Worm (Caenorhabditis elegans): Measurements from ENCODE around the gene cey-4.

cey-4 gene

ce11 chrIII:10908543-10908942 is 40.0 kb upstream of the cey-4 start:
- TF ChIP-seq hlh-1 (tag; optimal IDR thresholded peaks at IDR 0.05) (peak; percentile 6), nhr-2 (tag; optimal IDR thresholded peaks at IDR 0.05) (no peak)

ce11 chrIII:10907678-10908217 is 39.2 kb upstream of the cey-4 start:
- TF ChIP-seq ceh-83 (GFP tag; optimal IDR thresholded peaks at IDR 0.05), result no peak
- TF ChIP-seq flh-1 (GFP tag; optimal IDR thresholded peaks at IDR 0.05), result no peak
- no peak for TF ChIP-seq nhr-28 (tag; optimal IDR thresholded peaks at IDR 0.05)
- no peak for TF ChIP-seq unc-120 (tag; optimal IDR thresholded peaks at IDR 0.05; ENCODE audit: poor library complexity, severe bottlenecking)
- no peak for TF ChIP-seq bed-3 (GFP tag; optimal IDR thresholded peaks at IDR 0.05)
- no peak for TF ChIP-seq sptf-1 (tag; optimal IDR thresholded peaks at IDR 0.05)
- TF ChIP-seq ztf-11 (tag; optimal IDR thresholded peaks at IDR 0.05), result no peak
- no peak for TF ChIP-seq nhr-12 (tag; optimal IDR thresholded peaks at IDR 0.05)
- TF ChIP-seq snpc-4 (tag; optimal IDR thresholded peaks at IDR 0.05), result no peak
- no peak for TF ChIP-seq blmp-1 (tag; optimal IDR thresholded peaks at IDR 0.05)
- no peak for TF ChIP-seq elt-3 (tag; optimal IDR thresholded peaks at IDR 0.05)
- no peak for TF ChIP-seq unc-39 (tag; optimal IDR thresholded peaks at IDR 0.05)

ce11 chrIII:10906325-10906724 is 37.8 kb upstream of the cey-4 start:
- TF ChIP-seq unc-120 (tag; optimal IDR thresholded peaks at IDR 0.05; ENCODE audit: poor library complexity, severe bottlenecking) (peak; percentile 65), hlh-1 (tag; optimal IDR thresholded peaks at IDR 0.05) (peak; percentile 95), elt-3 (tag; optimal IDR thresholded peaks at IDR 0.05) (no peak)

- TF ChIP-seq nhr-2 (tag; optimal IDR thresholded peaks at IDR 0.05) (no peak), unc-120 (tag; optimal IDR thresholded peaks at IDR 0.05; ENCODE audit: poor library complexity, severe bottlenecking) (peak; percentile 3), ces-1 (GFP tag; optimal IDR thresholded peaks at IDR 0.05) (peak; percentile 93), unc-62 (GFP tag; optimal IDR thresholded peaks at IDR 0.05) (peak; percentile 68), hlh-1 (tag; optimal IDR thresholded peaks at IDR 0.05) (peak; percentile 89), lsy-2 (tag; optimal IDR thresholded peaks at IDR 0.05) (peak; percentile 6), tbx-8 (GFP tag; optimal IDR thresholded peaks at IDR 0.05) (no peak)
Observed at ce11 chrIII:10905112-10905511, 36.6 kb upstream of the cey-4 start.

- TF ChIP-seq ceh-83 (GFP tag; optimal IDR thresholded peaks at IDR 0.05) (no peak), mab-5 (tag; optimal IDR thresholded peaks at IDR 0.05) (no peak), sptf-1 (tag; optimal IDR thresholded peaks at IDR 0.05) (no peak), nhr-28 (tag; optimal IDR thresholded peaks at IDR 0.05) (no peak), cnd-1 (tag; optimal IDR thresholded peaks at IDR 0.05) (no peak), unc-120 (tag; optimal IDR thresholded peaks at IDR 0.05; ENCODE audit: poor library complexity, severe bottlenecking) (no peak), snpc-4 (tag; optimal IDR thresholded peaks at IDR 0.05) (no peak), zip-8 (tag; optimal IDR thresholded peaks at IDR 0.05) (no peak), sem-2 (GFP tag; optimal IDR thresholded peaks at IDR 0.05) (no peak), nhr-76 (tag; optimal IDR thresholded peaks at IDR 0.05) (no peak), flh-1 (GFP tag; optimal IDR thresholded peaks at IDR 0.05) (no peak), nhr-237 (tag; optimal IDR thresholded peaks at IDR 0.05) (no peak), drap-1 (GFP tag; optimal IDR thresholded peaks at IDR 0.05) (no peak), ham-2 (GFP tag; optimal IDR thresholded peaks at IDR 0.05) (no peak), ces-1 (GFP tag; optimal IDR thresholded peaks at IDR 0.05) (no peak), ztf-11 (tag; optimal IDR thresholded peaks at IDR 0.05) (no peak)
Observed at ce11 chrIII:10904320-10904961, 35.9 kb upstream of the cey-4 start.

ce11 chrIII:10903009-10903609 is 34.6 kb upstream of the cey-4 start:
- TF ChIP-seq ces-1 (GFP tag; optimal IDR thresholded peaks at IDR 0.05) (peak; percentile 7), elt-3 (tag; optimal IDR thresholded peaks at IDR 0.05) (no peak), sem-2 (GFP tag; optimal IDR thresholded peaks at IDR 0.05) (no peak), zip-8 (tag; optimal IDR thresholded peaks at IDR 0.05) (peak; percentile 96), unc-39 (tag; optimal IDR thresholded peaks at IDR 0.05) (no peak)

ce11 chrIII:10902341-10902740 is 33.8 kb upstream of the cey-4 start, which contains the start of gene unc-119:
Gene unc-119, plus strand, starts transcription at chrIII:10902641.
- no peak for TF ChIP-seq ceh-83 (GFP tag; optimal IDR thresholded peaks at IDR 0.05)
- no peak for TF ChIP-seq sptf-1 (tag; optimal IDR thresholded peaks at IDR 0.05)
- no peak for TF ChIP-seq M03D4.4 (tag; optimal IDR thresholded peaks at IDR 0.05)
- no peak for TF ChIP-seq unc-39 (tag; optimal IDR thresholded peaks at IDR 0.05)
- no peak for TF ChIP-seq mep-1 (tag; optimal IDR thresholded peaks at IDR 0.05)
- TF ChIP-seq bed-3 (GFP tag; optimal IDR thresholded peaks at IDR 0.05), result no peak
- no peak for TF ChIP-seq ceh-43 (GFP tag; optimal IDR thresholded peaks at IDR 0.05)
- TF ChIP-seq sem-2 (GFP tag; optimal IDR thresholded peaks at IDR 0.05), result no peak
- no peak for TF ChIP-seq drap-1 (GFP tag; optimal IDR thresholded peaks at IDR 0.05)
- no peak for TF ChIP-seq elt-1 (tag; optimal IDR thresholded peaks at IDR 0.05; ENCODE audit: borderline replicate concordance, insufficient read depth)
- no peak for TF ChIP-seq tbx-8 (GFP tag; optimal IDR thresholded peaks at IDR 0.05)
- TF ChIP-seq mab-5 (tag; optimal IDR thresholded peaks at IDR 0.05), result no peak
- TF ChIP-seq nhr-237 (tag; optimal IDR thresholded peaks at IDR 0.05), result no peak
- no peak for TF ChIP-seq zip-8 (tag; optimal IDR thresholded peaks at IDR 0.05)
- TF ChIP-seq ces-1 (GFP tag; optimal IDR thresholded peaks at IDR 0.05), result no peak
- TF ChIP-seq hlh-1 (tag; optimal IDR thresholded peaks at IDR 0.05), result no peak

All from whole organism, mixed stage, embryonic.